Fruit fly (Drosophila melanogaster) whole organism, embryonic: ENCODE results near the gene IM33.

Source experiments
- Ada2b ChIP-seq: fragments of 200-800 bp; sonication (Bioruptor generic); IDR thresholded peaks from 2 replicates; pipeline ENCODE4 v1.3.6; 2022; ENCODE audit warnings: missing biosample characterization, missing genetic modification characterization
- Atf6 ChIP-seq: fragments of 200-800 bp; sonication (Bioruptor generic); IDR thresholded peaks from 2 replicates; pipeline ENCODE4 v1.3.6; 2022; ENCODE audit warnings: missing biosample characterization, missing genetic modification characterization
- Awh ChIP-seq: fragments of 200-800 bp; sonication (Bioruptor generic); IDR thresholded peaks from 2 replicates; pipeline ENCODE4, ENCODE4 v1.3.6; 2022; ENCODE audit warnings: missing biosample characterization, missing genetic modification characterization
- B-H1 ChIP-seq: fragments of 200-800 bp; sonication (Bioruptor generic); IDR thresholded peaks from 3 replicates; pipeline ENCODE4 v1.3.6; 2022; ENCODE audit warnings: missing biosample characterization, missing genetic modification characterization
- C15 ChIP-seq: fragments of 200-800 bp; sonication (Bioruptor generic); IDR thresholded peaks from 3 replicates; pipeline ENCODE4 v1.3.6; 2022; ENCODE audit warnings: missing biosample characterization, missing genetic modification characterization
- CG10979 ChIP-seq: fragments of 200-800 bp; sonication (Bioruptor generic); optimal IDR thresholded peaks from 2 replicates; lab custom pipeline; 2018; ENCODE audit warnings: missing biosample characterization, mild to moderate bottlenecking, missing genetic modification characterization, moderate library complexity
- CG12219 ChIP-seq: fragments of 200-800 bp; sonication (Bioruptor generic); optimal IDR thresholded peaks from 3 replicates; lab custom pipeline; 2018; ENCODE audit warnings: missing biosample characterization, mild to moderate bottlenecking, missing genetic modification characterization
- CG12299 ChIP-seq: fragments of 200-800 bp; sonication (Bioruptor generic); optimal IDR thresholded peaks from 2 replicates; lab custom pipeline; 2018; ENCODE audit warnings: missing biosample characterization, mild to moderate bottlenecking, missing genetic modification characterization
- CG13123 ChIP-seq: fragments of 200-800 bp; sonication (Bioruptor generic); optimal IDR thresholded peaks from 2 replicates; lab custom pipeline; 2016; ENCODE audit warnings: missing biosample characterization, missing genetic modification characterization
- CG13287 ChIP-seq: fragments of 200-800 bp; sonication (Bioruptor generic); IDR thresholded peaks from 2 replicates; pipeline ENCODE4 v1.3.6; 2022; ENCODE audit warnings: missing biosample characterization, missing genetic modification characterization; ENCODE audit not compliant: partially characterized antibody
- CG13296 ChIP-seq: fragments of 200-800 bp; sonication (Bioruptor generic); optimal IDR thresholded peaks from 3 replicates; lab custom pipeline; 2018; ENCODE audit warnings: missing biosample characterization, mild to moderate bottlenecking, missing genetic modification characterization
- CG14710 ChIP-seq: fragments of 200-800 bp; sonication (Bioruptor generic); optimal IDR thresholded peaks from 3 replicates; lab custom pipeline; 2019; ENCODE audit warnings: missing biosample characterization, mild to moderate bottlenecking, missing genetic modification characterization, moderate library complexity
- CG1529 ChIP-seq: fragments of 200-800 bp; sonication (Bioruptor generic); optimal IDR thresholded peaks from 3 replicates; lab custom pipeline; 2018; ENCODE audit warnings: missing biosample characterization, missing genetic modification characterization
- CG16815 ChIP-seq: fragments of 200-800 bp; sonication (Bioruptor generic); optimal IDR thresholded peaks from 3 replicates; lab custom pipeline; 2017; ENCODE audit warnings: missing biosample characterization, mild to moderate bottlenecking, missing genetic modification characterization
- CG17186 ChIP-seq: fragments of 200-800 bp; sonication (Bioruptor generic); optimal IDR thresholded peaks from 3 replicates; lab custom pipeline; 2017; ENCODE audit warnings: missing biosample characterization, missing genetic modification reagents, missing genetic modification characterization
- CG2202 ChIP-seq: fragments of 200-800 bp; sonication (Bioruptor generic); optimal IDR thresholded peaks from 2 replicates; lab custom pipeline; 2018; ENCODE audit warnings: missing biosample characterization, mild to moderate bottlenecking, missing genetic modification characterization
- CG2712 ChIP-seq: fragments of 200-800 bp; optimal IDR thresholded peaks from 3 replicates; lab custom pipeline; 2019; ENCODE audit warnings: missing biosample characterization, mild to moderate bottlenecking, missing genetic modification characterization, moderate library complexity
- CG30020 ChIP-seq: fragments of 200-800 bp; optimal IDR thresholded peaks from 2 replicates; lab custom pipeline; 2019; ENCODE audit warnings: missing biosample characterization, mild to moderate bottlenecking, missing genetic modification characterization, moderate library complexity
- CG32532 ChIP-seq: fragments of 200-800 bp; sonication (Bioruptor generic); IDR thresholded peaks from 2 replicates; pipeline ENCODE4 v1.3.6; 2022; ENCODE audit warnings: missing biosample characterization, missing genetic modification characterization
- CG34376 ChIP-seq: fragments of 200-800 bp; sonication (Bioruptor generic); optimal IDR thresholded peaks from 2 replicates; lab custom pipeline; 2018; ENCODE audit warnings: missing biosample characterization, mild to moderate bottlenecking, missing genetic modification characterization
- CG4424 ChIP-seq: fragments of 200-800 bp; sonication (Bioruptor generic); optimal IDR thresholded peaks from 3 replicates; lab custom pipeline; 2016; ENCODE audit warnings: missing biosample characterization, missing genetic modification characterization
- CG6813 ChIP-seq: fragments of 200-800 bp; sonication (Bioruptor generic); optimal IDR thresholded peaks from 2 replicates; lab custom pipeline; 2017; ENCODE audit warnings: missing biosample characterization, missing genetic modification characterization, mild to moderate bottlenecking, moderate library complexity, missing genetic modification reagents
- CG8089 ChIP-seq: fragments of 200-800 bp; sonication (Bioruptor generic); optimal IDR thresholded peaks from 3 replicates; lab custom pipeline; 2016; ENCODE audit warnings: missing biosample characterization, missing genetic modification characterization
- CG8359 ChIP-seq: fragments of 200-800 bp; sonication (Bioruptor generic); optimal IDR thresholded peaks from 2 replicates; lab custom pipeline; 2017; ENCODE audit warnings: missing biosample characterization, mild to moderate bottlenecking, missing genetic modification characterization, borderline replicate concordance
- Dbx ChIP-seq: fragments of 200-800 bp; sonication (Bioruptor generic); IDR thresholded peaks from 3 replicates; pipeline ENCODE4 v1.3.6; 2022; ENCODE audit warnings: missing biosample characterization, missing genetic modification characterization
- Dip3 ChIP-seq: fragments of 200-800 bp; sonication (Bioruptor generic); optimal IDR thresholded peaks from 3 replicates; lab custom pipeline; 2016; ENCODE audit warnings: missing biosample characterization, missing genetic modification characterization
- Doc3 ChIP-seq: fragments of 200-800 bp; sonication (Bioruptor generic); IDR thresholded peaks from 3 replicates; pipeline ENCODE4 v1.3.6; 2022; ENCODE audit warnings: missing biosample characterization, missing genetic modification characterization; ENCODE audit not compliant: partially characterized antibody
- H2.0 ChIP-seq: fragments of 200-800 bp; sonication (Bioruptor generic); IDR thresholded peaks from 2 replicates; pipeline ENCODE4 v1.3.6; 2022; ENCODE audit warnings: missing biosample characterization, missing genetic modification characterization
- HmgD ChIP-seq: fragments of 200-800 bp; sonication (Bioruptor generic); optimal IDR thresholded peaks from 3 replicates; lab custom pipeline; 2016; ENCODE audit warnings: missing biosample characterization, missing genetic modification characterization
- Hr39 ChIP-seq: fragments of >200 bp; optimal IDR thresholded peaks from 2 replicates; lab custom pipeline; 2017
- Med ChIP-seq: fragments of 200-800 bp; sonication (Bioruptor generic); peaks from one replicate; lab custom pipeline; 2016; ENCODE audit warnings: missing biosample characterization, missing genetic modification characterization, mild to moderate bottlenecking, inconsistent platforms, moderate library complexity
- Mes4 ChIP-seq: fragments of 200-800 bp; sonication (Bioruptor generic); optimal IDR thresholded peaks from 2 replicates; lab custom pipeline; 2016; ENCODE audit warnings: missing biosample characterization, missing genetic modification characterization
- Mrtf ChIP-seq: fragments of 200-800 bp; sonication (Bioruptor generic); IDR thresholded peaks from 3 replicates; pipeline ENCODE4 v1.3.6; 2022; ENCODE audit warnings: missing biosample characterization, missing genetic modification characterization
- Nf-YA ChIP-seq: fragments of 200-800 bp; sonication (Bioruptor generic); IDR thresholded peaks from 2 replicates; pipeline ENCODE4 v1.3.6; 2022; ENCODE audit warnings: missing biosample characterization, missing genetic modification characterization
- Nf-YC ChIP-seq: fragments of 200-800 bp; optimal IDR thresholded peaks from 3 replicates; lab custom pipeline; 2019; ENCODE audit warnings: missing biosample characterization, mild to moderate bottlenecking, missing genetic modification characterization, moderate library complexity
- Usf ChIP-seq: fragments of 200-800 bp; sonication (Bioruptor generic); optimal IDR thresholded peaks from 2 replicates; lab custom pipeline; 2017; ENCODE audit warnings: missing genotype, missing biosample characterization, missing genetic modification characterization
- ap ChIP-seq: fragments of 200-800 bp; sonication (Bioruptor generic); IDR thresholded peaks from 2 replicates; pipeline ENCODE4 v1.3.6; 2022; ENCODE audit warnings: missing biosample characterization, missing genetic modification characterization
- disco-r ChIP-seq: fragments of 200-800 bp; sonication (Bioruptor generic); optimal IDR thresholded peaks from 2 replicates; lab custom pipeline; 2016; ENCODE audit warnings: missing biosample characterization, missing genetic modification characterization
- en ChIP-seq: fragments of 200-800 bp; sonication (Bioruptor generic); optimal IDR thresholded peaks from 2 replicates; lab custom pipeline; 2016; ENCODE audit warnings: missing biosample characterization, missing genetic modification characterization
- eve ChIP-seq, 2 experiments: fragments of >200 bp; optimal IDR thresholded peaks; 2 replicates each; lab custom pipeline; 2017; ENCODE audit warnings: missing biosample characterization in 2 of 2, missing genetic modification characterization in 2 of 2
- grau ChIP-seq: fragments of 200-800 bp; optimal IDR thresholded peaks from 3 replicates; lab custom pipeline; 2019; ENCODE audit warnings: missing biosample characterization, mild to moderate bottlenecking, missing genetic modification characterization, moderate library complexity
- gt ChIP-seq: fragments of 200-800 bp; sonication (Bioruptor generic); IDR thresholded peaks from 2 replicates; pipeline ENCODE4 v1.3.6; 2022; ENCODE audit warnings: missing biosample characterization, missing genetic modification characterization
- hb ChIP-seq: fragments of 200-800 bp; sonication (Bioruptor generic); IDR thresholded peaks from 3 replicates; pipeline ENCODE4 v1.3.6; 2022; ENCODE audit warnings: missing biosample characterization, missing genetic modification characterization; ENCODE audit not compliant: partially characterized antibody
- lmd ChIP-seq: fragments of 200-800 bp; sonication (Bioruptor generic); IDR thresholded peaks from 2 replicates; pipeline ENCODE4 v1.3.6; 2022; ENCODE audit warnings: missing biosample characterization, missing genetic modification characterization
- mld ChIP-seq: fragments of 200-800 bp; sonication (Bioruptor generic); IDR thresholded peaks from 3 replicates; pipeline ENCODE4 v1.3.6; 2022; ENCODE audit warnings: missing biosample characterization, missing genetic modification characterization; ENCODE audit not compliant: partially characterized antibody
- nmo ChIP-seq: fragments of 200-800 bp; sonication (Bioruptor generic); optimal IDR thresholded peaks from 2 replicates; lab custom pipeline; 2018; ENCODE audit warnings: missing biosample characterization, mild to moderate bottlenecking, missing genetic modification characterization, moderate library complexity
- row ChIP-seq: fragments of 200-800 bp; sonication (Bioruptor generic); IDR thresholded peaks from 3 replicates; pipeline ENCODE4 v1.3.6; 2022; ENCODE audit warnings: missing biosample characterization, missing genetic modification characterization
- run ChIP-seq: fragments of 200-800 bp; sonication (Bioruptor generic); optimal IDR thresholded peaks from 3 replicates; lab custom pipeline; 2018; ENCODE audit warnings: missing biosample characterization, mild to moderate bottlenecking, missing genetic modification characterization
- sens ChIP-seq: fragments of 200-800 bp; sonication (Bioruptor generic); peaks from one replicate; lab custom pipeline; 2016; ENCODE audit warnings: missing biosample characterization, missing genetic modification characterization
- toy ChIP-seq: fragments of 200-800 bp; sonication (Bioruptor generic); IDR thresholded peaks from 2 replicates; pipeline ENCODE4 v1.3.6; 2022; ENCODE audit warnings: missing biosample characterization, missing genetic modification characterization
- unc-4 ChIP-seq: fragments of 200-800 bp; sonication (Bioruptor generic); IDR thresholded peaks from 2 replicates; pipeline ENCODE4 v1.3.6; 2022; ENCODE audit warnings: missing biosample characterization, missing genetic modification characterization; ENCODE audit not compliant: partially characterized antibody

The IM33 gene

DNA sequence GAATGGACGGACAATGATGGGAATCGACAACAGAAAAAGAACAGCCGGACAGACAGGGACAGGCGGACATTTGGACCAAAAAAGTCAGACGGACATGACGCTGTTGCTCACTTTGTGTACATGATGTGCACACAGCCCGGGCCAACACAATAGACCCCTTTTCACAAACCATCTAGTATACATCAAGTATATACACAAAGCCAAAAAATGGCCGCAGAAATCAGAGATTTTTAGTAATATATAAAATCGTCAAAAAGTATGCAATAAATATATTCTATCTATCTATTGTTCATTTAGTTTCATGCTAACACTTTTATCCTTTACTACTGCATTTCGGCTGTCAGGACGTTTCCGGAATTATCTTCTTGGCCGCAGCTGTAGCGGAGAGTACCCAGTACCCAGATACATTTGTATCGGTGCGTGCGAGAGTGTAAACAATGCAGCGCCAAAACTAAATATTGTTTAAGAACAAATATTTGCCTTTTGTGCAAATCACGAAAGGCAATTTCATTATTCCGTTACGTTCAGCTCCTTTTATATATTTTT, 23.0 kb upstream of the IM33 start (continued):
- TF ChIP-seq CG16815 (GFP tag; lab: Kevin White, UChicago) (no peak), Hr39 (lab: Kevin White, UChicago) (no peak), ap (no peak), CG12219 (peak; percentile 21), CG13296 (peak; percentile 18), CG13123 (GFP tag; lab: Kevin White, UChicago) (no peak), gt (GFP tag; lab: Robert Waterston, UW) (no peak), CG8359 (GFP tag; lab: Kevin White, UChicago) (no peak), nmo (GFP tag; lab: Kevin White, UChicago) (no peak), Atf6 (GFP tag; lab: Robert Waterston, UW) (peak; percentile 70), CG6813 (GFP tag; lab: Kevin White, UChicago) (peak; percentile 29), CG32532 (GFP tag; lab: Robert Waterston, UW) (peak; percentile 36; the same call in 1 of the 2 replicates), H2.0 (GFP tag; lab: Robert Waterston, UW) (0 out of 2 replicates have a peak, but pooled peaks have one; percentile 16), CG14710 (no peak), row (GFP tag; lab: Robert Waterston, UW) (no peak; the same call in 1 of the 3 replicates), CG1529 (GFP tag; lab: Kevin White, UChicago) (no peak), hb (no peak), lmd (GFP tag; lab: Robert Waterston, UW) (peak; percentile 41; the same call in 1 of the 2 replicates), disco-r (GFP tag; lab: Kevin White, UChicago) (no peak), toy (GFP tag; lab: Robert Waterston, UW) (no peak), eve (GFP tag; optimal IDR thresholded peaks at IDR 0.05; lab: Kevin White, UChicago) (no peak), sens (peak; percentile 70), grau (no peak), CG10979 (tag; lab: Kevin White, UChicago) (no peak), Awh (no peak), Usf (GFP tag; lab: Kevin White, UChicago) (no peak), Ada2b (no peak), CG17186 (GFP tag; lab: Kevin White, UChicago) (no peak), HmgD (GFP tag; lab: Kevin White, UChicago) (no peak), Mes4 (GFP tag; lab: Kevin White, UChicago) (no peak), CG34376 (GFP tag; lab: Kevin White, UChicago) (no peak), unc-4 (no peak), CG30020 (tag; lab: Kevin White, UChicago) (no peak), CG4424 (GFP tag; lab: Kevin White, UChicago) (peak; percentile 36), Nf-YA (no peak), CG2202 (tag; lab: Kevin White, UChicago) (no peak), run (tag; lab: Kevin White, UChicago) (no peak), CG2712 (tag; lab: Kevin White, UChicago) (no peak), CG8089 (GFP tag; lab: Kevin White, UChicago) (no peak), Doc3 (GFP tag; lab: Robert Waterston, UW) (no peak), en (no peak), Dbx (GFP tag; lab: Robert Waterston, UW) (no peak), Mrtf (no peak), Dip3 (GFP tag; lab: Kevin White, UChicago) (no peak), CG12299 (tag; lab: Kevin White, UChicago) (no peak), Med (GFP tag; lab: Kevin White, UChicago) (peak; percentile 86), CG13287 (GFP tag; lab: Robert Waterston, UW) (no peak), Nf-YC (tag; lab: Kevin White, UChicago) (no peak), B-H1 (GFP tag; lab: Robert Waterston, UW) (no peak), C15 (GFP tag; lab: Robert Waterston, UW) (no peak), mld (GFP tag; lab: Robert Waterston, UW) (no peak)
